Worm (Caenorhabditis elegans) whole organism, early embryonic: ENCODE measurements around the gene C39H7.4.

ENCODE experiments used
- ama-1 ChIP-seq: fragments of 150-350 bp; optimal IDR thresholded peaks from 2 replicates; lab custom pipeline; 2014
- ceh-13 ChIP-seq: fragments of 200-800 bp; sonication (Bioruptor generic); optimal IDR thresholded peaks from 2 replicates; lab custom pipeline; 2018; ENCODE audit warnings: mild to moderate bottlenecking, missing genetic modification characterization, missing compliant biosample characterization
- ceh-36 ChIP-seq: sonication (generic microtip); optimal IDR thresholded peaks from 2 replicates; lab custom pipeline; 2016; ENCODE audit warnings: missing genetic modification characterization, inconsistent platforms, missing compliant biosample characterization
- flt-1 ChIP-seq: fragments of 200-800 bp; sonication (Bioruptor generic); IDR thresholded peaks from 2 replicates; pipeline ENCODE4 v1.3.6; 2022; ENCODE audit warnings: missing genetic modification characterization, missing compliant biosample characterization
- hmbx-1 ChIP-seq: sonication (generic microtip); optimal IDR thresholded peaks from 2 replicates; lab custom pipeline; 2016; ENCODE audit warnings: mild to moderate bottlenecking, missing genetic modification characterization, missing compliant biosample characterization
- tbx-37 ChIP-seq: fragments of 200-800 bp; sonication (Bioruptor generic); conservative IDR thresholded peaks from 2 replicates; pipeline ENCODE4 v1.3.6; 2022; ENCODE audit warnings: missing genetic modification reagents, missing genetic modification characterization, missing compliant biosample characterization

DNA sequence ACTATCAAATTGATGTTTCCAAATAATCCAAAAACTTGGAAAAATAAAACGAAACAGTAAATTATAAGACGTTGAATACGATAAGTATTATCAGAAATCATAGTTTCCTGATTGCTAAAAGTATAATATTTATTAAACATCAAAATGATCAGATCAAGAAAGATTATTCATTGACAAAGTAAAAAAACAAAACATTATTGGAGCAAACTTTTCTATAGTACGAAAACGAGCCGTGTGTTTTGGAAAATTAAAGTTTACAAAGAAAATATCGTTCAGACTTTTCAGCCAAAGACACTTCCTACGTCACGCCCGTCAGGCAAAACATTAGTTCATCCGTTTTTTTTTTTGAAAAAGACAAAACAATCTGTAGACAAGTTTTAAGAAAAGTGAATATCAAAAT, 9.3 kb upstream of the C39H7.4 start, which contains the start of gene srsx-15:
- TF ChIP-seq ceh-13 (GFP tag; lab: Kevin White, UChicago): no peak
- no peak for TF ChIP-seq ceh-36
- TF ChIP-seq flt-1 (GFP tag; lab: Robert Waterston, UW): no peak
- TF ChIP-seq ama-1 (lab: Kevin White, UChicago): no peak
- TF ChIP-seq tbx-37 (GFP tag; lab: Robert Waterston, UW): no peak
- TF ChIP-seq hmbx-1: no peak
